Worm (Caenorhabditis elegans): ENCODE results near the gene F27B10.1.

DNA sequence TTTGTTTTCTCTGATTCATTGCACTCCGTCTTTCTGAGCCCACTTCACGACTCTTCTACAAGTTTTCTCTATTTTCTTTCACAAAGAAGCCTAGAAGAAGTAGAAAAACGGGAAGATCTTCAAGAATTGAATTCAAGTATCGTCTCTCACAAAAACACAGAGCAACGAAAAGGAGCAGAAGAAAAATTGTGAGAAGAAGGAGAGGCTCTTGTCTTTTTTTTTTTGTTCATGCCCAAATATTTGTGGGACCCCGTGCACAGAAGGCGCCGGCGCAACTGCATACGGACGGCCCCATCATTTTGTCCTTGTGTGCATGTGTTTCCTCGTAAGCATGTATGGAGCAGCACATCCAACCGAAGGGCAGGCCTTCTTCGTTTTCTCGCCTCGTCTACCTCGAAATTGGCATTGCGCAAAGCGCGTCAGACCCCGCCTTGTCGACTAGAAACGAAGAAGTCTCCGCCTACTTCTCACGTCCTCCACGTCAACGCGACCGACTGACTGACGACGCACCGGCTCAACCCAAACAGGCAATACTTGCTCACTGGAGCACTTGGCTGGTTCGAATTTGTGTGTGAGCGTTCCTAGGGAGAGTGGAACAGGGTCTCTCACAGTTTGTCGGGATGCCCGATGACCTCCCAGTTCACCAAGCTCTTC, 34.2 kb downstream of the F27B10.1 start:
- TF ChIP-seq hmbx-1 (tag; optimal IDR thresholded peaks at IDR 0.05): no peak
- no peak for TF ChIP-seq hmg-4 (GFP tag; optimal IDR thresholded peaks at IDR 0.05)
- no peak for TF ChIP-seq ama-1 (optimal IDR thresholded peaks at IDR 0.05)
- TF ChIP-seq sea-1 (GFP tag; conservative IDR thresholded peaks at IDR 0.05): no peak
- TF ChIP-seq hnd-1 (tag; optimal IDR thresholded peaks at IDR 0.05): no peak
